Worm (Caenorhabditis elegans): ENCODE measurements around the gene nimk-1.

ce11 chrII:12494556-12495131 is 40.9 kb upstream of the nimk-1 start, which contains the start of gene col-85:
- TF ChIP-seq him-1 (tag; optimal IDR thresholded peaks at IDR 0.05) (peak; percentile 68), W03F9.2 (tag; optimal IDR thresholded peaks at IDR 0.05) (peak; percentile 51), dao-5 (tag; optimal IDR thresholded peaks at IDR 0.05) (peak; percentile 85)
